Fruit fly (Drosophila melanogaster) whole organism, embryonic: ENCODE measurements around the gene CG32192.
A peak's percentile ranks its signal among the peaks of the same experiment; 100 is the strongest.

Experiments used
- Atf6 ChIP-seq: fragments of 200-800 bp; sonication (Bioruptor generic); IDR thresholded peaks from 2 replicates; pipeline ENCODE4 v1.3.6; 2022; ENCODE audit warnings: missing biosample characterization, missing genetic modification characterization
- CG10147 ChIP-seq: fragments of 200-800 bp; sonication (Bioruptor generic); optimal IDR thresholded peaks from 2 replicates; lab custom pipeline; 2019; ENCODE audit warnings: missing biosample characterization, mild to moderate bottlenecking, missing genetic modification characterization, moderate library complexity
- CG10543 ChIP-seq: fragments of 200-800 bp; sonication (Bioruptor generic); optimal IDR thresholded peaks from 3 replicates; lab custom pipeline; 2017; ENCODE audit warnings: missing biosample characterization, mild to moderate bottlenecking, missing genetic modification characterization, moderate library complexity
- CG15479 ChIP-seq: fragments of 200-800 bp; sonication (Bioruptor generic); optimal IDR thresholded peaks from 3 replicates; lab custom pipeline; 2019; ENCODE audit warnings: missing biosample characterization, mild to moderate bottlenecking, missing genetic modification characterization, moderate library complexity
- CG15514 ChIP-seq: fragments of 200-800 bp; sonication (Bioruptor generic); optimal IDR thresholded peaks from 3 replicates; lab custom pipeline; 2017; ENCODE audit warnings: missing biosample characterization, missing genetic modification characterization, mild to moderate bottlenecking, moderate library complexity, missing genetic modification reagents
- CG1602 ChIP-seq: fragments of 200-800 bp; sonication (Bioruptor generic); optimal IDR thresholded peaks from 3 replicates; lab custom pipeline; 2016; ENCODE audit warnings: missing biosample characterization, missing genetic modification characterization
- CG17385 ChIP-seq: fragments of 200-800 bp; sonication (Bioruptor generic); optimal IDR thresholded peaks from 3 replicates; lab custom pipeline; 2018; ENCODE audit warnings: missing biosample characterization, mild to moderate bottlenecking, missing genetic modification characterization
- CG17612 ChIP-seq: fragments of 200-800 bp; sonication (Bioruptor generic); IDR thresholded peaks from 2 replicates; pipeline ENCODE4 v1.3.6; 2022; ENCODE audit warnings: missing biosample characterization, missing genetic modification characterization
- CG17829 ChIP-seq: fragments of 200-800 bp; optimal IDR thresholded peaks from 2 replicates; lab custom pipeline; 2019; ENCODE audit warnings: missing biosample characterization, mild to moderate bottlenecking, missing genetic modification characterization, moderate library complexity
- CG18599 ChIP-seq: fragments of 200-800 bp; sonication (Bioruptor generic); optimal IDR thresholded peaks from 3 replicates; lab custom pipeline; 2017; ENCODE audit warnings: missing biosample characterization, missing genetic modification characterization, mild to moderate bottlenecking, moderate library complexity, missing genetic modification reagents
- CG2678 ChIP-seq: fragments of 200-800 bp; sonication (Bioruptor generic); optimal IDR thresholded peaks from 3 replicates; lab custom pipeline; 2019; ENCODE audit warnings: missing biosample characterization, mild to moderate bottlenecking, missing genetic modification characterization, moderate library complexity
- CG2889 ChIP-seq: fragments of 200-800 bp; sonication (Bioruptor generic); IDR thresholded peaks from 3 replicates; pipeline ENCODE4 v1.3.6; 2022; ENCODE audit warnings: missing biosample characterization, missing genetic modification characterization
- CG32772 ChIP-seq: fragments of 200-800 bp; sonication (Bioruptor generic); IDR thresholded peaks from 2 replicates; pipeline ENCODE4 v1.3.6; 2022; ENCODE audit warnings: missing biosample characterization, missing genetic modification characterization
- CG4854 ChIP-seq: fragments of 200-800 bp; sonication (Bioruptor generic); optimal IDR thresholded peaks from 2 replicates; lab custom pipeline; 2016; ENCODE audit warnings: missing biosample characterization, missing genetic modification characterization, inconsistent platforms
- CG5180 ChIP-seq: fragments of 200-800 bp; sonication (Bioruptor generic); optimal IDR thresholded peaks from 3 replicates; lab custom pipeline; 2017; ENCODE audit warnings: missing biosample characterization, missing genetic modification characterization, mild to moderate bottlenecking, moderate library complexity, missing genetic modification reagents
- CG6175 ChIP-seq: fragments of 200-800 bp; sonication (Bioruptor generic); IDR thresholded peaks from 3 replicates; pipeline ENCODE4 v1.3.6; 2022; ENCODE audit warnings: missing biosample characterization, missing genetic modification characterization
- CG6254 ChIP-seq: fragments of 200-800 bp; sonication (Bioruptor generic); optimal IDR thresholded peaks from 3 replicates; lab custom pipeline; 2017; ENCODE audit warnings: mild to moderate bottlenecking, missing biosample characterization, missing genetic modification reagents, missing genetic modification characterization
- CG6854 ChIP-seq: fragments of 200-800 bp; sonication (Bioruptor generic); optimal IDR thresholded peaks from 3 replicates; lab custom pipeline; 2017; ENCODE audit warnings: missing biosample characterization, mild to moderate bottlenecking, missing genetic modification characterization
- CG7357 ChIP-seq: fragments of 200-800 bp; sonication (Bioruptor generic); IDR thresholded peaks from 3 replicates; pipeline ENCODE4 v1.3.6; 2022; ENCODE audit warnings: missing biosample characterization, missing genetic modification characterization
- CG7963 ChIP-seq: fragments of 200-800 bp; sonication (Bioruptor generic); IDR thresholded peaks from 3 replicates; pipeline ENCODE4 v1.3.6; 2022; ENCODE audit warnings: missing biosample characterization, missing genetic modification characterization; ENCODE audit not compliant: partially characterized antibody
- Chrac-16 ChIP-seq: fragments of 200-800 bp; sonication (Bioruptor generic); optimal IDR thresholded peaks from 3 replicates; lab custom pipeline; 2016; ENCODE audit warnings: missing biosample characterization, missing genetic modification characterization
- CoRest ChIP-seq: fragments of 200-800 bp; sonication (Bioruptor generic); optimal IDR thresholded peaks from 3 replicates; lab custom pipeline; 2018; ENCODE audit warnings: missing biosample characterization, mild to moderate bottlenecking, missing genetic modification characterization, moderate library complexity
- Fer1 ChIP-seq: fragments of 200-800 bp; sonication (Bioruptor generic); optimal IDR thresholded peaks from 2 replicates; lab custom pipeline; 2017; ENCODE audit warnings: missing biosample characterization, mild to moderate bottlenecking, missing genetic modification characterization
- H15 ChIP-seq: fragments of 200-800 bp; sonication (Bioruptor generic); IDR thresholded peaks from 3 replicates; pipeline ENCODE4 v1.3.6; 2022; ENCODE audit warnings: missing biosample characterization, missing genetic modification characterization
- Hand ChIP-seq: fragments of 200-800 bp; sonication (Bioruptor generic); optimal IDR thresholded peaks from 2 replicates; lab custom pipeline; 2017; ENCODE audit warnings: mild to moderate bottlenecking, missing biosample characterization, missing genetic modification reagents, missing genetic modification characterization
- Jarid2 ChIP-seq: fragments of 200-800 bp; sonication (Bioruptor generic); optimal IDR thresholded peaks from 3 replicates; lab custom pipeline; 2017; ENCODE audit warnings: mild to moderate bottlenecking, missing biosample characterization, missing genetic modification reagents, missing genetic modification characterization
- PHDP ChIP-seq: fragments of 200-800 bp; sonication (Bioruptor generic); optimal IDR thresholded peaks from 3 replicates; lab custom pipeline; 2018; ENCODE audit warnings: missing biosample characterization, mild to moderate bottlenecking, missing genetic modification characterization, moderate library complexity
- al ChIP-seq: fragments of 200-800 bp; sonication (Bioruptor generic); IDR thresholded peaks from 2 replicates; pipeline ENCODE4 v1.3.6; 2022; ENCODE audit warnings: missing biosample characterization, missing genetic modification characterization
- az2 ChIP-seq: fragments of 200-800 bp; sonication (Bioruptor generic); optimal IDR thresholded peaks from 3 replicates; lab custom pipeline; 2016; ENCODE audit warnings: missing biosample characterization, missing genetic modification characterization
- bsh ChIP-seq, 2 experiments: fragments of 200-800 bp; sonication (Bioruptor generic); optimal IDR thresholded peaks; 2 replicates each; lab custom pipeline; 2017 to 2018; ENCODE audit warnings: mild to moderate bottlenecking in 2 of 2, missing biosample characterization in 2 of 2, missing genetic modification characterization in 2 of 2, moderate library complexity in 1 of 2
- croc ChIP-seq: fragments of 200-800 bp; sonication (Bioruptor generic); conservative IDR thresholded peaks from 3 replicates; pipeline ENCODE4 v1.3.6; 2022; ENCODE audit warnings: missing biosample characterization, missing genetic modification characterization
- esg ChIP-seq: fragments of 200-800 bp; sonication (Bioruptor generic); conservative IDR thresholded peaks from 2 replicates; pipeline ENCODE4 v1.3.6; 2022; ENCODE audit warnings: missing biosample characterization, missing genetic modification characterization
- eyg ChIP-seq: fragments of 200-800 bp; sonication (Bioruptor generic); optimal IDR thresholded peaks from 3 replicates; lab custom pipeline; 2016; ENCODE audit warnings: missing biosample characterization, missing genetic modification characterization
- fd102C ChIP-seq: fragments of 200-800 bp; sonication (Bioruptor generic); optimal IDR thresholded peaks from 2 replicates; lab custom pipeline; 2018; ENCODE audit warnings: missing biosample characterization, mild to moderate bottlenecking, missing genetic modification characterization, moderate library complexity
- fd3F ChIP-seq: fragments of 200-800 bp; sonication (Bioruptor generic); optimal IDR thresholded peaks from 2 replicates; lab custom pipeline; 2018; ENCODE audit warnings: missing biosample characterization, mild to moderate bottlenecking, missing genetic modification characterization, moderate library complexity
- fd64A ChIP-seq: fragments of 200-800 bp; sonication (Bioruptor generic); optimal IDR thresholded peaks from 3 replicates; lab custom pipeline; 2018; ENCODE audit warnings: missing biosample characterization, mild to moderate bottlenecking, missing genetic modification characterization
- kah ChIP-seq: fragments of 200-800 bp; sonication (Bioruptor generic); optimal IDR thresholded peaks from 2 replicates; lab custom pipeline; 2018; ENCODE audit warnings: missing biosample characterization, mild to moderate bottlenecking, missing genetic modification characterization
- lab ChIP-seq: fragments of 200-800 bp; sonication (Bioruptor generic); optimal IDR thresholded peaks from 3 replicates; lab custom pipeline; 2017; ENCODE audit warnings: missing biosample characterization, missing genetic modification characterization, mild to moderate bottlenecking, moderate library complexity, missing genetic modification reagents
- mirr ChIP-seq: fragments of 200-800 bp; sonication (Bioruptor generic); optimal IDR thresholded peaks from 3 replicates; lab custom pipeline; 2018; ENCODE audit warnings: missing biosample characterization, mild to moderate bottlenecking, missing genetic modification characterization
- nmo ChIP-seq: fragments of 200-800 bp; sonication (Bioruptor generic); optimal IDR thresholded peaks from 2 replicates; lab custom pipeline; 2018; ENCODE audit warnings: missing biosample characterization, mild to moderate bottlenecking, missing genetic modification characterization, moderate library complexity
- oc ChIP-seq: fragments of 200-800 bp; sonication (Bioruptor generic); optimal IDR thresholded peaks from 2 replicates; lab custom pipeline; 2018; ENCODE audit warnings: missing biosample characterization, mild to moderate bottlenecking, missing genetic modification characterization, moderate library complexity
- salm ChIP-seq: fragments of 200-800 bp; sonication (Bioruptor generic); optimal IDR thresholded peaks from 2 replicates; lab custom pipeline; 2018; ENCODE audit warnings: missing biosample characterization, mild to moderate bottlenecking, missing genetic modification characterization
- schlank ChIP-seq: fragments of 200-800 bp; sonication (Bioruptor generic); optimal IDR thresholded peaks from 2 replicates; lab custom pipeline; 2018; ENCODE audit warnings: missing biosample characterization, mild to moderate bottlenecking, missing genetic modification characterization
- seq ChIP-seq: fragments of 200-800 bp; sonication (Bioruptor generic); IDR thresholded peaks from 2 replicates; pipeline ENCODE4 v1.3.6; 2022; ENCODE audit warnings: missing biosample characterization, missing genetic modification characterization
- stc ChIP-seq: fragments of 200-800 bp; sonication (Bioruptor generic); IDR thresholded peaks from 2 replicates; pipeline ENCODE4 v1.3.6; 2022; ENCODE audit warnings: missing biosample characterization, missing genetic modification characterization
- twi ChIP-seq: fragments of 200-800 bp; optimal IDR thresholded peaks from 2 replicates; lab custom pipeline; 2019; ENCODE audit warnings: missing biosample characterization, mild to moderate bottlenecking, missing genetic modification characterization, moderate library complexity
- wek ChIP-seq: fragments of 200-800 bp; sonication (Bioruptor generic); optimal IDR thresholded peaks from 3 replicates; lab custom pipeline; 2018; ENCODE audit warnings: missing biosample characterization, mild to moderate bottlenecking, missing genetic modification characterization, moderate library complexity
- wor ChIP-seq: fragments of 200-800 bp; sonication (Bioruptor generic); IDR thresholded peaks from 2 replicates; pipeline ENCODE4 v1.3.6; 2022; ENCODE audit warnings: missing biosample characterization, missing genetic modification characterization

The CG32192 gene

DNA sequence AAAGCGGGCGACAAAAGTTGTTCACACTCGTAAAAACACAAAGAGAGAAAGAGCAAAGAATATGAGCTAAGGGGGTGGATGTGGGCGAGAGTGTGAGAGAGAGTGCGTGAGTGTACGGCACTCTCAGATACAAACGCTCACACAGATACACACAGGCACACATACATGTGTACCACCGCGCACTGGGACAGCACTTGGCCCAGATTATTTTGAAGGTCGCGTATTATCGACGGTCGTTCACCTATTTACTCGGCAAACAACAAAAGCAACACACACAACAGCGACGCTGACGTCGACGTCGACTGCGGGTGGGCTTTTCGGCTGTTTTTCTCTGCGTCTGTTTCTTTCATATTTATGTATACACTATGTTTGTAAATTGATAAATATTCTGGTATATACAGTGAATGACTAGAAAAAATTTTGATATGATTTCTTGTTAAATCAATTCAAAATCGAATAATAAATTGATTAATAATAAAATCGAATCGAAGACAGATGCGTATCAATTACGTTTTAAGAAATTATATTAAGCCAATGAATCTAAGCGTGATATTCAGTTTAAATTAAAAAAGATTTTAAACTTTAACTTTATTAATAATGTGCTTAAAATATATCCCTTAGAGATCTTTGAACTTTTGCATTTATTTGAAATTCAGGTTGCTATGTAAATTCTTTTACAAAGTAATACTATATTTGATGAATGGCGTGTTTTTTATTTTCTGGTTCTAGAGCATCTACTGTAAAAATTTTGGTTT lies 10.4 kb upstream of the CG32192 start (continued):
- TF ChIP-seq bsh (GFP tag; optimal IDR thresholded peaks at IDR 0.05; lab: Kevin White, UChicago), result peak in 1 of 2 experiments; percentile 85
- TF ChIP-seq eyg, result peak; percentile 65
- no peak for TF ChIP-seq esg (GFP tag; lab: Robert Waterston, UW)
- TF ChIP-seq CG15514 (GFP tag; lab: Kevin White, UChicago), result peak; percentile 79
- peak; percentile 41 for TF ChIP-seq Hand
- no peak for TF ChIP-seq CG32772 (GFP tag; lab: Robert Waterston, UW)
- peak; percentile 98 for TF ChIP-seq mirr (GFP tag; lab: Kevin White, UChicago)
- no peak for TF ChIP-seq Chrac-16 (GFP tag; lab: Kevin White, UChicago)
- TF ChIP-seq Fer1 (GFP tag; lab: Kevin White, UChicago), result peak; percentile 88
- peak; percentile 65 for TF ChIP-seq CG6254 (GFP tag; lab: Kevin White, UChicago)
- peak; percentile 66 for TF ChIP-seq Jarid2 (GFP tag; lab: Kevin White, UChicago)
- TF ChIP-seq CG10543, result peak; percentile 93
- TF ChIP-seq croc, result no peak
- peak; percentile 24 for TF ChIP-seq CG15479 (GFP tag; lab: Kevin White, UChicago)
- TF ChIP-seq wek, result peak; percentile 85
- TF ChIP-seq lab (GFP tag; lab: Kevin White, UChicago), result peak; percentile 91
- peak; percentile 89 for TF ChIP-seq seq (GFP tag; lab: Robert Waterston, UW)
- TF ChIP-seq CG10147 (GFP tag; lab: Kevin White, UChicago), result peak; percentile 57
- no peak for TF ChIP-seq wor (GFP tag; lab: Robert Waterston, UW)
- no peak for TF ChIP-seq CG17612
- no peak for TF ChIP-seq H15 (GFP tag; lab: Robert Waterston, UW)
- peak; percentile 16 for TF ChIP-seq az2
- peak; percentile 68 for TF ChIP-seq fd102C (GFP tag; lab: Kevin White, UChicago)
- TF ChIP-seq salm, result peak; percentile 65
- peak; percentile 42 for TF ChIP-seq nmo (GFP tag; lab: Kevin White, UChicago)
- TF ChIP-seq CG2889 (GFP tag; lab: Robert Waterston, UW), result no peak
- peak; percentile 76 for TF ChIP-seq CG2678 (tag; lab: Kevin White, UChicago)
- no peak for TF ChIP-seq CG6175
- TF ChIP-seq CG5180 (GFP tag; lab: Kevin White, UChicago), result peak; percentile 64
- peak; percentile 71 for TF ChIP-seq CoRest (tag; lab: Kevin White, UChicago)
- no peak for TF ChIP-seq fd3F (GFP tag; lab: Kevin White, UChicago)
- peak; percentile 87 for TF ChIP-seq fd64A (GFP tag; lab: Kevin White, UChicago)
- TF ChIP-seq CG7963 (GFP tag; lab: Robert Waterston, UW), result no peak
- TF ChIP-seq Atf6 (GFP tag; lab: Robert Waterston, UW), result peak; percentile 83
- TF ChIP-seq CG18599, result peak; percentile 87
- peak; percentile 59 for TF ChIP-seq CG4854 (GFP tag; lab: Kevin White, UChicago)
- TF ChIP-seq CG6854 (GFP tag; lab: Kevin White, UChicago), result peak; percentile 61
- peak; percentile 68; the same call in 1 of the 2 replicates for TF ChIP-seq stc (GFP tag; lab: Robert Waterston, UW)
- TF ChIP-seq oc (tag; lab: Kevin White, UChicago), result peak; percentile 94
- TF ChIP-seq al (GFP tag; lab: Robert Waterston, UW), result no peak
- TF ChIP-seq CG7357 (GFP tag; lab: Robert Waterston, UW), result no peak
- TF ChIP-seq CG17385 (GFP tag; lab: Kevin White, UChicago), result peak; percentile 48
- TF ChIP-seq kah (GFP tag; lab: Kevin White, UChicago), result peak; percentile 47
- peak; percentile 68 for TF ChIP-seq PHDP (tag; lab: Kevin White, UChicago)
- TF ChIP-seq schlank (tag; lab: Kevin White, UChicago), result peak; percentile 61
- peak; percentile 7 for TF ChIP-seq CG17829 (tag; lab: Kevin White, UChicago)
- TF ChIP-seq CG1602 (GFP tag; lab: Kevin White, UChicago), result no peak
- TF ChIP-seq twi (tag; lab: Kevin White, UChicago), result peak; percentile 54
